Worm (Caenorhabditis elegans) whole organism, young adult: ENCODE data around the gene K07C5.3.

Source experiments
- ceh-79 ChIP-seq: sonication (generic microtip); optimal IDR thresholded peaks from 2 replicates; lab custom pipeline; 2017; ENCODE audit warnings: mild to moderate bottlenecking, missing genetic modification characterization, missing compliant biosample characterization
- hmg-1.2 ChIP-seq: fragments of 200-800 bp; sonication (Bioruptor generic); IDR thresholded peaks from 2 replicates; pipeline ENCODE4 v1.3.6; 2022; ENCODE audit warnings: missing genetic modification reagents, missing genetic modification characterization, missing compliant biosample characterization
- lag-1 ChIP-seq: fragments of 200-800 bp; sonication (Bioruptor generic); IDR thresholded peaks from 2 replicates; pipeline ENCODE4 v1.3.6; 2022; ENCODE audit warnings: missing genetic modification reagents, missing genetic modification characterization, missing compliant biosample characterization
- madf-8 ChIP-seq: fragments of 200-800 bp; sonication (Bioruptor generic); conservative IDR thresholded peaks from 2 replicates; pipeline ENCODE4 v1.3.6; 2022; ENCODE audit warnings: missing genetic modification reagents, missing genetic modification characterization, missing compliant biosample characterization
- pha-4 ChIP-seq: fragments of 150-350 bp; sonication (generic microtip); optimal IDR thresholded peaks from 2 replicates; lab custom pipeline; 2014; ENCODE audit warnings: missing biosample characterization, missing genetic modification reagents, missing genetic modification characterization
- rcor-1 ChIP-seq: fragments of 200-800 bp; sonication (Bioruptor generic); IDR thresholded peaks from 2 replicates; pipeline ENCODE4 v1.3.6; 2022; ENCODE audit warnings: missing genetic modification reagents, missing genetic modification characterization, missing compliant biosample characterization
- snpc-4 ChIP-seq, 5 experiments: fragments of 150-350 bp in 1 of 5; sonication (generic microtip) in 4 of 5; optimal IDR thresholded peaks; 2 replicates each; lab custom pipeline; 2014 to 2018; ENCODE audit warnings: missing genetic modification characterization in 5 of 5, missing biosample characterization in 3 of 5, antibody characterized with exemption in 2 of 5, mild to moderate bottlenecking in 2 of 5, missing compliant biosample characterization in 2 of 5, missing genotype in 2 of 5, moderate library complexity in 2 of 5, missing genetic modification reagents in 1 of 5
- unc-130 ChIP-seq: sonication (generic microtip); optimal IDR thresholded peaks from 2 replicates; lab custom pipeline; 2016; ENCODE audit warnings: missing genetic modification reagents, missing genetic modification characterization, missing compliant biosample characterization

- TF ChIP-seq hmg-1.2 (GFP tag; lab: Robert Waterston, UW): no peak
- TF ChIP-seq snpc-4 (GFP tag; optimal IDR thresholded peaks at IDR 0.05; lab: Kevin White, UChicago): no peak
- TF ChIP-seq snpc-4 (tag; optimal IDR thresholded peaks at IDR 0.05; lab: Kevin White, UChicago): no peak
- no peak for TF ChIP-seq madf-8 (GFP tag; lab: Robert Waterston, UW)
- TF ChIP-seq rcor-1 (GFP tag; lab: Robert Waterston, UW): no peak
- TF ChIP-seq lag-1 (GFP tag; lab: Robert Waterston, UW): no peak
- TF ChIP-seq pha-4 (tag; lab: Kevin White, UChicago): no peak
- no peak for TF ChIP-seq ceh-79 (tag; lab: Kevin White, UChicago)
- no peak for TF ChIP-seq unc-130 (GFP tag; lab: Kevin White, UChicago)
Measured at ce11 chrV:10379293-10379692, 36.5 kb downstream of the K07C5.3 start, which contains the start of gene AC3.12.
